Worm (Caenorhabditis elegans) whole organism, L4/young adult: ENCODE results near the gene srg-20.
"Not testable (repeated sequence)": the region's sequence is repeated elsewhere in the genome, so short reads cannot be mapped to it uniquely, and the experiment has no call there.

ENCODE experiments used
- W03F9.2 ChIP-seq: fragments of 150-350 bp; optimal IDR thresholded peaks from 2 replicates; lab custom pipeline; 2014; ENCODE audit warnings: missing biosample characterization, missing genetic modification characterization
- dao-5 ChIP-seq: sonication (generic microtip); optimal IDR thresholded peaks from 2 replicates; lab custom pipeline; 2016; ENCODE audit warnings: missing genotype, missing genetic modification characterization, moderate library complexity, missing compliant biosample characterization
- him-1 ChIP-seq: sonication (generic microtip); optimal IDR thresholded peaks from 2 replicates; lab custom pipeline; 2016; ENCODE audit warnings: missing genotype, missing genetic modification reagents, missing genetic modification characterization, missing compliant biosample characterization

DNA sequence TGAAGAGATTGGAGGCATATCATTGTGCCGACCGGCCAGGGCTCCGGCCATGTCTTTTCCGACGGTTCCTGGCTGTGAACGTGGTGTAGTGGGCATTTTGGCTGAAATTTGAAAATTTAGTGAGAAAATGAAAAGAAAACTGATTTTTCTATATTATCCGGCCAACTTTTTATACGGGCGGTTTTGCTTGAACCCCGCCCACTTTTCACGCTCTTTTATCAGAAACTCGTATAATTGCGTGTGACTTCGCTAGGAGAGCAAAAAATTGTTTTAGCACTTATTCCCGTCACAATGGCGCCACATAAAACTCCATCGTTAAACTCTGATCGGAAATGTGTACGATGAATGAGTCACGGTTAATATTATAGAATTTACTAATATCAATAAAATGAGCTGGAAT lies 4.3 kb upstream of the srg-20 start, which contains the start of gene C08E3.13:
- TF ChIP-seq W03F9.2, dao-5, him-1 (tag; lab: Kevin White, UChicago): not testable (repeated sequence)
